Worm (Caenorhabditis elegans) whole organism, L1 larva: Measurements from ENCODE around the gene twk-9.

Source experiments
- aly-2 ChIP-seq: fragments of 150-350 bp; optimal IDR thresholded peaks from 2 replicates; lab custom pipeline; 2014; ENCODE audit warnings: missing biosample characterization, missing genetic modification characterization
- lir-3 ChIP-seq: sonication (generic microtip); optimal IDR thresholded peaks from 2 replicates; lab custom pipeline; 2016; ENCODE audit warnings: mild to moderate bottlenecking, missing genetic modification characterization, moderate library complexity, missing compliant biosample characterization; ENCODE audit not compliant: poor library complexity
- mdl-1 ChIP-seq, 2 experiments: fragments of 150-350 bp; optimal IDR thresholded peaks; 2 replicates each; lab custom pipeline; 2014 to 2017; ENCODE audit warnings: missing biosample characterization in 2 of 2, missing genetic modification characterization in 2 of 2, inconsistent platforms in 1 of 2
- mep-1 ChIP-seq: fragments of 150-350 bp; optimal IDR thresholded peaks from 2 replicates; lab custom pipeline; 2014; ENCODE audit warnings: missing biosample characterization, missing genetic modification characterization
- nhr-11 ChIP-seq: fragments of 150-350 bp; optimal IDR thresholded peaks from 2 replicates; lab custom pipeline; 2014; ENCODE audit warnings: missing biosample characterization, missing genetic modification characterization
- nhr-28 ChIP-seq: fragments of 150-350 bp; optimal IDR thresholded peaks from 2 replicates; lab custom pipeline; 2014; ENCODE audit warnings: missing biosample characterization, missing genetic modification characterization
- nhr-76 ChIP-seq: sonication (generic microtip); optimal IDR thresholded peaks from 2 replicates; lab custom pipeline; 2017; ENCODE audit warnings: missing biosample characterization, missing genetic modification characterization
- unc-30 ChIP-seq: sonication (generic microtip); optimal IDR thresholded peaks from 2 replicates; lab custom pipeline; 2017; ENCODE audit warnings: missing biosample characterization, missing genetic modification characterization
- unc-62 ChIP-seq: fragments of 150-350 bp; optimal IDR thresholded peaks from 2 replicates; lab custom pipeline; 2014; ENCODE audit warnings: missing biosample characterization, missing genetic modification reagents, missing genetic modification characterization
- ztf-11 ChIP-seq, 2 experiments: sonication (generic microtip); optimal IDR thresholded peaks; 2 replicates each; lab custom pipeline; 2016 to 2017; ENCODE audit warnings: missing genetic modification characterization in 2 of 2, missing biosample characterization in 1 of 2, missing compliant biosample characterization in 1 of 2

- TF ChIP-seq unc-62 (GFP tag; lab: Kevin White, UChicago) (no peak), aly-2 (tag; lab: Kevin White, UChicago) (no peak), unc-30 (tag; lab: Kevin White, UChicago) (no peak), mep-1 (tag; lab: Kevin White, UChicago) (no peak), nhr-76 (no peak), lir-3 (no peak), nhr-11 (no peak), nhr-28 (tag; lab: Kevin White, UChicago) (no peak), ztf-11 (tag; optimal IDR thresholded peaks at IDR 0.05; lab: Kevin White, UChicago) (no peak), mdl-1 (tag; optimal IDR thresholded peaks at IDR 0.05; lab: Kevin White, UChicago) (no peak)
These were observed 24.9 kb downstream of the twk-9 start for ce11 chrIV:9717844-9718243.
